Worm (Caenorhabditis elegans) whole organism, mixed stage, embryonic: ENCODE results near the gene F41G3.20.

Experiments used
- M03D4.4 ChIP-seq: sonication (generic microtip); optimal IDR thresholded peaks from 2 replicates; lab custom pipeline; 2017; ENCODE audit warnings: mild to moderate bottlenecking, missing genetic modification characterization, missing compliant biosample characterization
- bed-3 ChIP-seq: fragments of 200-800 bp; sonication (Bioruptor generic); optimal IDR thresholded peaks from 3 replicates; lab custom pipeline; 2018; ENCODE audit warnings: mild to moderate bottlenecking, missing genetic modification characterization, moderate library complexity, missing compliant biosample characterization
- blmp-1 ChIP-seq: fragments of 150-350 bp; optimal IDR thresholded peaks from 2 replicates; lab custom pipeline; 2014; ENCODE audit warnings: missing biosample characterization, missing genetic modification characterization
- ceh-39 ChIP-seq: fragments of 150-350 bp; optimal IDR thresholded peaks from 2 replicates; lab custom pipeline; 2014; ENCODE audit warnings: missing biosample characterization, missing genetic modification characterization
- ceh-43 ChIP-seq: fragments of 200-800 bp; sonication (Bioruptor generic); optimal IDR thresholded peaks from 2 replicates; lab custom pipeline; 2018; ENCODE audit warnings: mild to moderate bottlenecking, missing genetic modification characterization, moderate library complexity, missing compliant biosample characterization
- ceh-83 ChIP-seq: fragments of 200-800 bp; sonication (Bioruptor generic); optimal IDR thresholded peaks from 2 replicates; lab custom pipeline; 2018; ENCODE audit warnings: mild to moderate bottlenecking, missing genetic modification characterization, missing compliant biosample characterization
- ces-1 ChIP-seq: fragments of 150-350 bp; optimal IDR thresholded peaks from 2 replicates; lab custom pipeline; 2014; ENCODE audit warnings: missing biosample characterization, missing genetic modification reagents, missing genetic modification characterization
- cnd-1 ChIP-seq: fragments of 200-800 bp; sonication (Bioruptor generic); optimal IDR thresholded peaks from 2 replicates; lab custom pipeline; 2018; ENCODE audit warnings: mild to moderate bottlenecking, missing genetic modification characterization, missing compliant biosample characterization
- drap-1 ChIP-seq: fragments of 200-800 bp; sonication (Bioruptor generic); optimal IDR thresholded peaks from 3 replicates; lab custom pipeline; 2018; ENCODE audit warnings: mild to moderate bottlenecking, missing genetic modification characterization, missing compliant biosample characterization
- elt-1 ChIP-seq: sonication (generic microtip); optimal IDR thresholded peaks from 2 replicates; lab custom pipeline; 2017; ENCODE audit warnings: missing genetic modification characterization, mild to moderate bottlenecking, missing compliant biosample characterization, antibody characterized with exemption, moderate library complexity, borderline replicate concordance; ENCODE audit not compliant: insufficient read depth
- flh-1 ChIP-seq: fragments of 200-800 bp; sonication (Bioruptor generic); optimal IDR thresholded peaks from 2 replicates; lab custom pipeline; 2018; ENCODE audit warnings: mild to moderate bottlenecking, missing genetic modification characterization, moderate library complexity, missing compliant biosample characterization
- ham-2 ChIP-seq: fragments of 200-800 bp; sonication (Bioruptor generic); optimal IDR thresholded peaks from 2 replicates; lab custom pipeline; 2018; ENCODE audit warnings: mild to moderate bottlenecking, missing genetic modification characterization, missing compliant biosample characterization
- lin-13 ChIP-seq: fragments of 150-350 bp; optimal IDR thresholded peaks from 2 replicates; lab custom pipeline; 2014; ENCODE audit warnings: missing biosample characterization, missing genetic modification characterization
- lin-32 ChIP-seq: fragments of 200-800 bp; sonication (Bioruptor generic); optimal IDR thresholded peaks from 2 replicates; lab custom pipeline; 2018; ENCODE audit warnings: mild to moderate bottlenecking, missing genetic modification characterization, missing compliant biosample characterization
- lsy-2 ChIP-seq: fragments of 150-350 bp; optimal IDR thresholded peaks from 2 replicates; lab custom pipeline; 2014; ENCODE audit warnings: missing biosample characterization, missing genetic modification characterization
- mab-5 ChIP-seq: fragments of 150-350 bp; optimal IDR thresholded peaks from 2 replicates; lab custom pipeline; 2014; ENCODE audit warnings: missing biosample characterization, missing genetic modification characterization
- mep-1 ChIP-seq: fragments of 150-350 bp; optimal IDR thresholded peaks from 2 replicates; lab custom pipeline; 2017; ENCODE audit warnings: missing biosample characterization, missing genetic modification reagents, missing genetic modification characterization, inconsistent platforms
- mls-2 ChIP-seq: sonication (generic microtip); optimal IDR thresholded peaks from 2 replicates; lab custom pipeline; 2016; ENCODE audit warnings: mild to moderate bottlenecking, missing genetic modification characterization, moderate library complexity, missing compliant biosample characterization
- nhr-2 ChIP-seq: fragments of 150-350 bp; optimal IDR thresholded peaks from 2 replicates; lab custom pipeline; 2014; ENCODE audit warnings: missing biosample characterization, missing genetic modification characterization
- nhr-237 ChIP-seq: fragments of 150-350 bp; optimal IDR thresholded peaks from 2 replicates; lab custom pipeline; 2014; ENCODE audit warnings: missing biosample characterization, missing genetic modification characterization
- nhr-76 ChIP-seq: sonication (generic microtip); optimal IDR thresholded peaks from 2 replicates; lab custom pipeline; 2017; ENCODE audit warnings: missing biosample characterization, missing genetic modification characterization
- pha-4 ChIP-seq: fragments of 150-350 bp; optimal IDR thresholded peaks from 2 replicates; lab custom pipeline; 2018; ENCODE audit warnings: missing biosample characterization, missing genetic modification reagents, missing genetic modification characterization
- sem-2 ChIP-seq: fragments of 200-800 bp; sonication (Bioruptor generic); optimal IDR thresholded peaks from 2 replicates; lab custom pipeline; 2018; ENCODE audit warnings: mild to moderate bottlenecking, missing genetic modification characterization, missing compliant biosample characterization
- snpc-4 ChIP-seq: fragments of 150-350 bp; optimal IDR thresholded peaks from 2 replicates; lab custom pipeline; 2014; ENCODE audit warnings: missing biosample characterization, missing genetic modification characterization
- tbx-8 ChIP-seq: fragments of 200-800 bp; sonication (Bioruptor generic); optimal IDR thresholded peaks from 2 replicates; lab custom pipeline; 2018; ENCODE audit warnings: mild to moderate bottlenecking, missing genetic modification characterization, moderate library complexity, missing compliant biosample characterization
- unc-120 ChIP-seq: sonication (generic microtip); optimal IDR thresholded peaks from 2 replicates; lab custom pipeline; 2017; ENCODE audit warnings: missing genetic modification characterization, missing compliant biosample characterization; ENCODE audit not compliant: poor library complexity, severe bottlenecking
- unc-62 ChIP-seq: fragments of 150-350 bp; optimal IDR thresholded peaks from 2 replicates; lab custom pipeline; 2014; ENCODE audit warnings: missing biosample characterization, missing genetic modification reagents, missing genetic modification characterization
- zip-8 ChIP-seq: fragments of 150-350 bp; optimal IDR thresholded peaks from 2 replicates; lab custom pipeline; 2014; ENCODE audit warnings: missing biosample characterization, missing genetic modification characterization

The F41G3.20 gene

DNA sequence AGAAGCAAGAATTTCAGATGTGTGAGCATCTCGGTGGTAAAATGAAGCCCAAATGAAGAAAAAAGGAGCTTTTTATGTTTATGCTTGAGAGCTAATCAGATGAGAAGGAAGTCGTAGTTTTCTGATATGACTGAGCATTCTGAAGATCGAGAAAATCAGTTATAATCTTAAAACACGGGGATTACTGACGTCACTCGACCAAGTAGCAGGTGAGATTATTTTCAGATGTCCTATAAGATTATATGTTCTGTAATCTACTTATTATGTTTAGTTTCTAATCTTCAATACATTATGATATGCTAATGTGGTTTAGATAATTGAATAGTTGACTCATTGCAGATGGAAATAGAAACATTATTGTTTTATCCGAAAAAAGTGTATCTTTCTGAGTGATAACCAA is 5.0 kb downstream of the F41G3.20 start, which contains the start of gene ins-14:
TSS of gene ins-14 (minus strand) at position 32 of the 400 bp plus-strand sequence.
- no peak for TF ChIP-seq unc-120
- TF ChIP-seq nhr-2: no peak
- TF ChIP-seq pha-4 (tag; lab: Kevin White, UChicago): no peak
- TF ChIP-seq ceh-43 (GFP tag; lab: Kevin White, UChicago): no peak

DNA sequence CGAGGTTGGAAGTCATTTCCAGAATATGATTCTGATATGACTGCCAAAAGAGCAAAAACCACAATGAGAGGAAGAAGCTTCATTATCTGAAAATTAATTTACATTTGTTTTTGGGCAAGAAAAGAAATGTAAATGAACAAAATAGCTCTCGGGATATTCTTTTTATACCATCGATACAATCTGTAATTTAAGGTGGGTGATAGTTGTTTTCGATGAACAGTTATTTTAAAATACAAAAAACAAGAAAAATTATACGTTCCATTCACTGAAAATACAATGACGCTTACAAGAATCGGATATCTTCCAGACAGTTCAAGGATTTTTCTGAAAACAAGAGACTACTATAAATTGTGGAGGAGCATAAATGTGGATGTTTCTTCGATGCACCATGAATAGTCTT is 6.2 kb downstream of the F41G3.20 start, which contains the start of gene ins-15:
TSS of gene ins-15 (minus strand) at position 101 of the 400 bp plus-strand sequence.
- TF ChIP-seq ham-2 (GFP tag; lab: Kevin White, UChicago) (no peak), ceh-83 (GFP tag; lab: Kevin White, UChicago) (no peak), M03D4.4 (tag; lab: Kevin White, UChicago) (no peak), unc-62 (GFP tag; lab: Kevin White, UChicago) (no peak), nhr-76 (no peak), ceh-39 (tag; lab: Kevin White, UChicago) (no peak), lin-32 (GFP tag; lab: Kevin White, UChicago) (no peak), lsy-2 (no peak), mab-5 (tag; lab: Kevin White, UChicago) (no peak), unc-120 (no peak)

DNA sequence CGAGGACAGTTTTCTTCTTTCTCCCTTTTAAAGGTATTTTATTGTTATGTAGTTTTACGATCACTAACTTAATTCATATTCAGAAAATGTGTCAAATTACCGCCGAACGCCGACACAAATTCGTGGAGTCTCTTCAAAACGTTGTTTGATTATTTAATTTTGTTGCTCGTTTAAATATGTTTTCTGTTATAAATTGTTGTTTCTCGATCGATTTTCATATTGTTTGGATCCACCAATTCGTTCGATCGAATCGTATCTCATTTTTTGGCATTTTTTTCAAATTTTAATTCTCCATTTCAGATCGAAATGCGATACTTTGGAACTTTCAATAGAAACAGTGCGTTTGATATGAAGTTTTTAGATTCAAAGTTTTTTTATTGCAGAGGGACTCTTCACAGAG is 8.2 kb downstream of the F41G3.20 start, which contains the start of gene F41G3.6:
TSS of gene F41G3.6 (plus strand) at position 301 of the 400 bp plus-strand sequence.
- TF ChIP-seq nhr-2: no peak
- TF ChIP-seq elt-1 (tag; lab: Kevin White, UChicago): no peak
- TF ChIP-seq sem-2 (GFP tag; lab: Kevin White, UChicago): no peak
- TF ChIP-seq flh-1: no peak
- no peak for TF ChIP-seq nhr-237 (tag; lab: Kevin White, UChicago)
- no peak for TF ChIP-seq snpc-4 (tag; lab: Kevin White, UChicago)
- no peak for TF ChIP-seq blmp-1
- TF ChIP-seq unc-120: no peak
- no peak for TF ChIP-seq ceh-83 (GFP tag; lab: Kevin White, UChicago)
- TF ChIP-seq tbx-8: no peak
- TF ChIP-seq mep-1 (tag; lab: Kevin White, UChicago): no peak
- no peak for TF ChIP-seq drap-1 (GFP tag; lab: Kevin White, UChicago)
- TF ChIP-seq zip-8 (tag; lab: Kevin White, UChicago): no peak
- TF ChIP-seq ceh-39 (tag; lab: Kevin White, UChicago): no peak
- no peak for TF ChIP-seq pha-4 (tag; lab: Kevin White, UChicago)
- no peak for TF ChIP-seq ham-2 (GFP tag; lab: Kevin White, UChicago)

DNA sequence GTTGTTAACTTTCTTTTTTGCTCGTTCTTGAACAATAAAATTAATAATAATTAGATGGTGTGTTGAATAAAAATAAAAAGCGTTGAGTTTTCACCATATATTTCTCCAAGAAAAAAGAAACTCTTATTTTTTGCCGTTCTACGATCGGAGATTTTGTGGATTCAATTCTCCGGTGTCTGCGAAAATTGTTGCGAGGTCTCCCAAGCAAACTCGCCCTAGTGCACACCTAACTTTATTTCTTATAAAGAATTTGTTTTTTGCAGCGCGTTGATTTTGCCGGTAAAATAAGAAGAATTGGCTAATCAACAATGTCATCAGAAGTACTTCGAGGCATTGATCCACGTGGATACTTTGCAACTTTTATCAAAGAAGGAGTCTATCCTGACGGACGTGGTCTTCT is 9.4 kb downstream of the F41G3.20 start, which contains the start of gene exos-8:
TSS of gene exos-8 (plus strand) at position 264 of the 400 bp plus-strand sequence.
- TF ChIP-seq mep-1 (tag; lab: Kevin White, UChicago): peak; percentile 67
- TF ChIP-seq unc-62 (GFP tag; lab: Kevin White, UChicago): no peak
- TF ChIP-seq lin-32 (GFP tag; lab: Kevin White, UChicago): peak; percentile 1
- TF ChIP-seq lsy-2: peak; percentile 67
- TF ChIP-seq mls-2 (tag; lab: Kevin White, UChicago): peak; percentile 50
- TF ChIP-seq bed-3: no peak
- peak; percentile 34 for TF ChIP-seq lin-13 (tag; lab: Kevin White, UChicago)
- TF ChIP-seq M03D4.4 (tag; lab: Kevin White, UChicago): peak; percentile 28
- peak; percentile 6 for TF ChIP-seq drap-1 (GFP tag; lab: Kevin White, UChicago)
- TF ChIP-seq cnd-1: peak; percentile 46
- TF ChIP-seq nhr-237 (tag; lab: Kevin White, UChicago): peak; percentile 49
- TF ChIP-seq ces-1 (GFP tag; lab: Kevin White, UChicago): peak; percentile 76
- no peak for TF ChIP-seq zip-8 (tag; lab: Kevin White, UChicago)

DNA sequence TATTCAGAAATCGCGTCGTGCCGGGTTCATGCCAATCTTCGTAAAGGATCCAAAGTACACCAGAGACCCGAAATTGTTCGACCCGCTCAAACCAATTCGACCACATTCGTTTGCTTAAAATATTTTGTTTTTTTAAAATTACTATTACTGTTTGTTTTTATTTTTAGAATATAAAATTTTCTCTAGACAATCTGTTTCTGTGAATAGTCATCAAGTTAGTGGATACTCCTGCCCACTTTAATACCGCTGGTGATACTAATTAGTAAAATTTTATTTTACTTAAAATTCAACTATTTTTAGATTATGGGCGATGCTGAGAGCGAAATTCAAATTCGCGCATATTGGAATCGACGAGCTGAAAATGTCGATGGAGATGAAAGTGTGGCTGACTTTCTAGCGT is 14.2 kb downstream of the F41G3.20 start, which contains the start of gene T14B4.1:
TSS of gene T14B4.1 (plus strand) at position 301 of the 400 bp plus-strand sequence.
- no peak for TF ChIP-seq nhr-237 (tag; lab: Kevin White, UChicago)
- no peak for TF ChIP-seq ces-1 (GFP tag; lab: Kevin White, UChicago)
- TF ChIP-seq mls-2 (tag; lab: Kevin White, UChicago): no peak
- no peak for TF ChIP-seq ham-2 (GFP tag; lab: Kevin White, UChicago)
- TF ChIP-seq mep-1 (tag; lab: Kevin White, UChicago): no peak
- no peak for TF ChIP-seq unc-120
- TF ChIP-seq lin-32 (GFP tag; lab: Kevin White, UChicago): no peak
- TF ChIP-seq ceh-43 (GFP tag; lab: Kevin White, UChicago): no peak
